Worm (Caenorhabditis elegans) whole organism, L4/young adult: ENCODE data around the gene ins-19.
"Not testable (repeated sequence)": the region's sequence is repeated elsewhere in the genome, so short reads cannot be mapped to it uniquely, and the experiment has no call there.

Experiments
- W03F9.2 ChIP-seq: fragments of 150-350 bp; optimal IDR thresholded peaks from 2 replicates; lab custom pipeline; 2014; ENCODE audit warnings: missing biosample characterization, missing genetic modification characterization
- dao-5 ChIP-seq: sonication (generic microtip); optimal IDR thresholded peaks from 2 replicates; lab custom pipeline; 2016; ENCODE audit warnings: missing genotype, missing genetic modification characterization, moderate library complexity, missing compliant biosample characterization
- him-1 ChIP-seq: sonication (generic microtip); optimal IDR thresholded peaks from 2 replicates; lab custom pipeline; 2016; ENCODE audit warnings: missing genotype, missing genetic modification reagents, missing genetic modification characterization, missing compliant biosample characterization

DNA sequence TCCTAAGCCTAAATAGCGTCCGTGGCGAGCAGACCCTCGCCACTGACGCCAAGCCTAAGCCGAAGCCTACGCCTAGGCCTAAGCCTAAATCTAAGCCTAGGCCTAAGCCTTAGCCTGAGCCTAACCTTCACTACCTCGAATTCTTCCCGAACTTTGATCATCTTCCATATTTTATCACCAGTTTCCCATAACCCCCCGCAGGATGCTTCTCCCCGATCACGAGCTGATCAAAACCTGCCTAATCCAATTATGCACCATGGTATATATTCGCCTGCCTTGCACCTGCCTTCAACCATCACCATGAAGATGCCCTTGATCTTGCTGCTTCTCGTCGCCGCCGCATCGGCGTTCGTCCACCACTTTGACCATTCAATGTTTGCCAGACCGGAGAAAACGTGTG lies 500 bp upstream of the ins-19 start, which contains the start of gene ins-31:
- not testable (repeated sequence) for TF ChIP-seq dao-5 (tag; lab: Kevin White, UChicago); him-1 (tag; lab: Kevin White, UChicago); W03F9.2
